Worm (Caenorhabditis elegans): ENCODE measurements around the gene C53A3.3.

DNA sequence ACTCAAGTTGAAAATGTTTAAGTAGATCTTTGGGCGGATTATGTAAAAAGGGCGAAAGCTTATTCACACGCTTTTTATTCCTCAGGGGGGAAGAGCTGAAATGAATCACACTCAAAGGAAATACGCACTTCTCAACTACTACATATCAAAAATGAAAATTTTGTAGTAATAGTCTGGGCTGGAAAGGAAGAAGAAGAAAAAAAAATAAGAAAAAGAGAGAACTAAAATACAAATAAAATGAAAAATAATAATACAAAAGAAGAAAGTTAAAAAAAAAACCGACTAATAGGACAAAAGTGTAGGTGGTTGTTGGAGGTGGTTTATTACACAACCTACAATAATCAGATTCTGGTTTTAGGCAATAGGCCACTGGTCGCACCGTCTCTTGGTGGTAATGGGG lies 20.2 kb upstream of the C53A3.3 start, which contains the start of gene K09H11.6:
- TF ChIP-seq lsy-2 (tag; optimal IDR thresholded peaks at IDR 0.05) (no peak), blmp-1 (tag; optimal IDR thresholded peaks at IDR 0.05) (no peak), irx-1 (tag; optimal IDR thresholded peaks at IDR 0.05) (no peak), unc-30 (tag; optimal IDR thresholded peaks at IDR 0.05) (no peak), lin-35 (GFP tag; optimal IDR thresholded peaks at IDR 0.05) (no peak)
